Fruit fly (Drosophila melanogaster): ENCODE measurements around the gene jp.

- TF ChIP-seq CG6854 (GFP tag; optimal IDR thresholded peaks at IDR 0.05) = no peak
- TF ChIP-seq Hr38 (GFP tag; optimal IDR thresholded peaks at IDR 0.05) = no peak
- no peak for TF ChIP-seq CG32006 (GFP tag; optimal IDR thresholded peaks at IDR 0.05)
- no peak for TF ChIP-seq Blimp-1 (GFP tag; optimal IDR thresholded peaks at IDR 0.05)
- no peak for TF ChIP-seq Gug (GFP tag; IDR thresholded peaks at IDR 0.05)
- no peak for TF ChIP-seq acj6 (GFP tag; optimal IDR thresholded peaks at IDR 0.05)
- TF ChIP-seq CG15336 (GFP tag; IDR thresholded peaks at IDR 0.05) = no peak
- no peak for TF ChIP-seq CG8319 (GFP tag; optimal IDR thresholded peaks at IDR 0.05)
- no peak for TF ChIP-seq dac (GFP tag; optimal IDR thresholded peaks at IDR 0.05)
- TF ChIP-seq CG3919 (GFP tag; optimal IDR thresholded peaks at IDR 0.05) = no peak
- TF ChIP-seq CG1621 (tag; optimal IDR thresholded peaks at IDR 0.05) = no peak
- TF ChIP-seq net (GFP tag; optimal IDR thresholded peaks at IDR 0.05) = no peak
- no peak for TF ChIP-seq ss (GFP tag; optimal IDR thresholded peaks at IDR 0.05)
- TF ChIP-seq CG31627 (GFP tag; optimal IDR thresholded peaks at IDR 0.05) = no peak
These were observed 3.8 kb downstream of the jp start for dm6 chr2L:9562713-9563112.

Data from whole organism, prepupa.